Worm (Caenorhabditis elegans) whole organism, L3 larva: ENCODE measurements around the gene F17C11.12.
A peak's percentile ranks its signal among the peaks of the same experiment; 100 is the strongest.

Experiments
- ZK546.5 ChIP-seq: sonication (generic microtip); optimal IDR thresholded peaks from 2 replicates; lab custom pipeline; 2017; ENCODE audit warnings: missing biosample characterization, missing genetic modification characterization
- aly-2 ChIP-seq: fragments of 150-350 bp; optimal IDR thresholded peaks from 2 replicates; lab custom pipeline; 2014; ENCODE audit warnings: missing biosample characterization, missing genetic modification characterization
- ama-1 ChIP-seq: fragments of 150-350 bp; optimal IDR thresholded peaks from 2 replicates; lab custom pipeline; 2018
- ceh-16 ChIP-seq: sonication (generic microtip); optimal IDR thresholded peaks from 2 replicates; lab custom pipeline; 2017; ENCODE audit warnings: missing biosample characterization, missing genetic modification characterization
- ceh-82 ChIP-seq: fragments of 150-350 bp; optimal IDR thresholded peaks from 2 replicates; lab custom pipeline; 2014; ENCODE audit warnings: missing biosample characterization, missing genetic modification characterization
- egl-27 ChIP-seq: sonication (generic microtip); optimal IDR thresholded peaks from 4 replicates; lab custom pipeline; 2017; ENCODE audit warnings: missing biosample characterization, missing genetic modification reagents, missing genetic modification characterization
- egl-5 ChIP-seq: fragments of 150-350 bp; optimal IDR thresholded peaks from 2 replicates; lab custom pipeline; 2017; ENCODE audit warnings: missing biosample characterization, missing genetic modification reagents, missing genetic modification characterization, inconsistent platforms
- elt-2 ChIP-seq: sonication (generic microtip); optimal IDR thresholded peaks from 2 replicates; lab custom pipeline; 2016; ENCODE audit warnings: missing genetic modification reagents, mild to moderate bottlenecking, missing genetic modification characterization, missing compliant biosample characterization
- elt-3 ChIP-seq, 3 experiments: fragments of 150-350 bp in 1 of 3; sonication (generic microtip) in 2 of 3; optimal IDR thresholded peaks; 2 replicates in 2 of 3; 4 replicates in 1 of 3; lab custom pipeline; 2014 to 2017; ENCODE audit warnings: missing biosample characterization in 3 of 3, missing genetic modification characterization in 3 of 3
- eor-1 ChIP-seq, 2 experiments: fragments of 150-350 bp; optimal IDR thresholded peaks; 2 replicates each; lab custom pipeline; 2014 to 2018; ENCODE audit warnings: missing biosample characterization in 2 of 2, missing genetic modification characterization in 2 of 2
- fkh-10 ChIP-seq: sonication (generic microtip); optimal IDR thresholded peaks from 2 replicates; lab custom pipeline; 2017; ENCODE audit warnings: missing biosample characterization, missing genetic modification reagents, missing genetic modification characterization
- fkh-2 ChIP-seq: fragments of 150-350 bp; optimal IDR thresholded peaks from 2 replicates; lab custom pipeline; 2014; ENCODE audit warnings: missing biosample characterization, missing genetic modification reagents, missing genetic modification characterization
- fos-1 ChIP-seq: fragments of 150-350 bp; optimal IDR thresholded peaks from 2 replicates; lab custom pipeline; 2014; ENCODE audit warnings: missing biosample characterization, missing genetic modification characterization
- hmg-11 ChIP-seq: sonication (generic microtip); optimal IDR thresholded peaks from 2 replicates; lab custom pipeline; 2016; ENCODE audit warnings: missing genetic modification characterization, missing compliant biosample characterization
- jun-1 ChIP-seq: fragments of 150-350 bp; optimal IDR thresholded peaks from 2 replicates; lab custom pipeline; 2014; ENCODE audit warnings: missing biosample characterization, missing genetic modification reagents, missing genetic modification characterization
- lsy-12 ChIP-seq: sonication (generic microtip); optimal IDR thresholded peaks from 2 replicates; lab custom pipeline; 2016; ENCODE audit warnings: mild to moderate bottlenecking, missing genetic modification characterization, missing compliant biosample characterization
- mml-1 ChIP-seq: fragments of 150-350 bp; sonication (generic microtip); optimal IDR thresholded peaks from 3 replicates; lab custom pipeline; 2014; ENCODE audit warnings: missing biosample characterization, missing genetic modification characterization
- nfya-1 ChIP-seq: sonication (generic microtip); optimal IDR thresholded peaks from 2 replicates; lab custom pipeline; 2017; ENCODE audit warnings: missing genetic modification characterization, mild to moderate bottlenecking, missing compliant biosample characterization, antibody characterized with exemption, moderate library complexity; ENCODE audit not compliant: insufficient read depth
- nhr-11 ChIP-seq: fragments of 150-350 bp; optimal IDR thresholded peaks from 2 replicates; lab custom pipeline; 2014; ENCODE audit warnings: missing biosample characterization, missing genetic modification characterization
- nhr-23 ChIP-seq: fragments of 150-350 bp; optimal IDR thresholded peaks from 2 replicates; lab custom pipeline; 2014; ENCODE audit warnings: missing biosample characterization, missing genetic modification reagents, missing genetic modification characterization
- nhr-25 ChIP-seq: sonication (generic microtip); optimal IDR thresholded peaks from 2 replicates; lab custom pipeline; 2017; ENCODE audit warnings: missing biosample characterization, missing genetic modification characterization
- nhr-28 ChIP-seq: fragments of 150-350 bp; optimal IDR thresholded peaks from 2 replicates; lab custom pipeline; 2014; ENCODE audit warnings: missing biosample characterization, missing genetic modification characterization
- nhr-43 ChIP-seq: sonication (generic microtip); optimal IDR thresholded peaks from 2 replicates; lab custom pipeline; 2016; ENCODE audit warnings: mild to moderate bottlenecking, missing genetic modification characterization, missing compliant biosample characterization; ENCODE audit not compliant: poor library complexity, severe bottlenecking
- nhr-76 ChIP-seq: fragments of 150-350 bp; sonication (generic microtip); optimal IDR thresholded peaks from 5 replicates; lab custom pipeline; 2014; ENCODE audit warnings: missing biosample characterization, missing genetic modification characterization
- nhr-77 ChIP-seq: fragments of 150-350 bp; optimal IDR thresholded peaks from 2 replicates; lab custom pipeline; 2014; ENCODE audit warnings: missing biosample characterization, missing genetic modification characterization
- pha-4 ChIP-seq: fragments of 150-350 bp; optimal IDR thresholded peaks from 2 replicates; lab custom pipeline; 2014; ENCODE audit warnings: missing biosample characterization, missing genetic modification reagents, missing genetic modification characterization
- pqm-1 ChIP-seq: fragments of 150-350 bp; optimal IDR thresholded peaks from 2 replicates; lab custom pipeline; 2017; ENCODE audit warnings: missing biosample characterization, missing genetic modification characterization, inconsistent platforms
- sea-2 ChIP-seq: fragments of 150-350 bp; sonication (generic microtip); optimal IDR thresholded peaks from 4 replicates; lab custom pipeline; 2014; ENCODE audit warnings: missing biosample characterization, missing genetic modification reagents, missing genetic modification characterization
- unc-39 ChIP-seq: sonication (generic microtip); optimal IDR thresholded peaks from 4 replicates; lab custom pipeline; 2017; ENCODE audit warnings: missing biosample characterization, missing genetic modification characterization

F17C11.12 gene

DNA sequence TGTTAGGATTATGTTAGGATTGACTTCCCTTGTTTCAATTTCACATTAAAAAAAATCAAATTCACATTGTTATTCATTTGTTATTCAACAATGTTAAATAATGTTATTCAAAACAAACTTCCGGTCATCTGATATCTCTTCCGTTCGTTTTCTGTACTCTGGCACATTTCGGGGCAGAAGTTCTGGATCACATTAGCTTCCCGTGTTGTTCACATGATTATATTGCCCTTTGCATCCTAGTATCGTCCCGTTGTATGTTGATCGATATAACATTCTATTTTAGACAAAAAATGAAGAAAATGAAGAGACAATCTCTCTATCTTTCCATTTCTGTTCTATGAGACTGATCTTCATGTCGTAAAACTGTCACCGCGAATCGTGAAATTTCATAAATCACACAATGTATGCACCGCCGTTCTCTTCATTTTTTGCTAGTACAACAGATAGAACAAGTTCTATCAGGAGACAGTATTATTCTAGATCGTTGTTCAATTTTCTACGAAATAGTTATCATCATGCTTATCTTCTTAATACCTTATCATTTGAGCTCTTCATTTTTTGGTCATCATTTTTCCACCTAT lies 3.4 kb upstream of the F17C11.12 start:
- peak; percentile 85 for TF ChIP-seq nhr-43 (tag; lab: Kevin White, UChicago)
- TF ChIP-seq nhr-23 (tag; lab: Kevin White, UChicago), result peak; percentile 36
- peak; percentile 8 for TF ChIP-seq nhr-25 (tag; lab: Kevin White, UChicago)
- no peak for TF ChIP-seq hmg-11
- no peak for TF ChIP-seq nhr-11 (tag; lab: Kevin White, UChicago)
- TF ChIP-seq aly-2, result no peak
- no peak for TF ChIP-seq lsy-12 (tag; lab: Kevin White, UChicago)
- TF ChIP-seq fos-1 (tag; lab: Kevin White, UChicago), result peak; percentile 20

DNA sequence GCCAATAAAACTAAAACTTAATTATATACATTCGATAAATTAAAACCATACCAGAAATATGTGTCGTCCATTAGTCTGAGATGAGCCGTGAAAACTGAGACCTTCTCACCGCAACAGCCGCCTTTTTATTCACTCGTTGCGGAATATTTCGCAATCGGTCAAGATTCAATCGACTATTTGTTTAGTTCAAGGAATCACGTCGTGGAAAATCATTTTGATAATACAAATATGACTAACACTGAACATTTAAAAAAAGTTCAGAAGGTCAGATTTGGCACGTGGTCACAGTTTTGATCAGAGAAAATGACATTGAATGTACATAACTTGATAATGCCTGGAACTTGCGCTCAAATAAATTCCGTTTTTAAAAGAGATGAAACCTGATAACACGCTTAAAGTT lies 2.0 kb upstream of the F17C11.12 start, which contains the start of gene F17C11.11:
TSS of gene F17C11.11 (minus strand) at position 79 of the 400 bp plus-strand sequence.
- TF ChIP-seq nhr-23 (tag; lab: Kevin White, UChicago) (peak; percentile 4), nfya-1 (no peak), pqm-1 (tag; lab: Kevin White, UChicago) (peak; percentile 62), ama-1 (no peak), ZK546.5 (no peak), pha-4 (tag; lab: Kevin White, UChicago) (peak; percentile 6), nhr-76 (tag; lab: Kevin White, UChicago) (no peak), elt-2 (tag; lab: Kevin White, UChicago) (peak; percentile 77)
- TF ChIP-seq, all 47 proteins: peak for 4

DNA sequence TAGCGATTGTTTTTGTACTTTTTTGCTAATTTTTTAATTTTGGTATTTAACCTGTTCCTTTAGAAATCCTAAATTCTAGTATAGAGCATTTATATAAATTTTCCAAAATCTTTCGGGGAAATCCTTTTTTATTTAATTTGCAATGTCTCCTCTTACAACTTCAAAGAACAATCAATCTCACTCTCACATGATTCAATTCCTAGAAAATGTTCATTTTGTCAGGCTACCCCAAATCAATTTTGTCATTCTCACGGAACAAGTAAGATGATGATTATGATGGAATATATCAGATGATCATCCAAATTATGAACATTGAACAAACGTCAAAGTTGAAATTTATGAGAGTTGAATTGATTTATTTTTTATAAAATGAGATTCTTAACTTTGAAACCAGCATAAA lies 574 bp upstream of the F17C11.12 start:
- TF ChIP-seq fkh-10 (peak; percentile 85), fos-1 (tag; lab: Kevin White, UChicago) (no peak), egl-5 (tag; lab: Kevin White, UChicago) (no peak), nhr-43 (tag; lab: Kevin White, UChicago) (peak; percentile 42), nhr-11 (tag; lab: Kevin White, UChicago) (peak; percentile 37), nhr-23 (tag; lab: Kevin White, UChicago) (peak; percentile 58)

DNA sequence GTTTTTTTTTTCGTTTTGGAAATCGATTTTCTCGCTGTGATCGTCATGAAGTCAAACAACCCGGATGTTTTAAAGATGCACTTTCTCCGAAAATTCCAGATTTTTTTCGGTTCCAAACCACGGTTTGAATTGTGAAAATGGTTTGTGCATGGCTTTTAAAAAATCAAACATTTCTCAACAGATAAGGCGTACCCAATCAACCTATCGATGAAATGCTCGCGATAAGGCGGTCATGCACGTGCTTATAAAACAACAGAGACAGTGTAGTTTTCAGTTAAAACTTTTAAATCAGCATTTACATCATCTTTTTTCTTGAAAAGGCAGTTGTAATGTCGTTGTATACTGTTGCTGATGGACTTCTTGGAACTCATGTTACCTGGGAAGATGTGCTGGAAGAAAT lies 4.3 kb downstream of the F17C11.12 start, which contains the start of gene F58B4.5:
TSS of gene F58B4.5 (plus strand) at position 283 of the 400 bp plus-strand sequence.
- TF ChIP-seq jun-1 (no peak), elt-3 (tag; optimal IDR thresholded peaks at IDR 0.05; lab: Kevin White, UChicago) (no peak), ceh-16 (tag; lab: Kevin White, UChicago) (no peak), elt-2 (tag; lab: Kevin White, UChicago) (peak; percentile 94), ceh-82 (tag; lab: Kevin White, UChicago) (no peak), fkh-2 (tag; lab: Kevin White, UChicago) (no peak), mml-1 (tag; lab: Kevin White, UChicago) (no peak), pqm-1 (tag; lab: Kevin White, UChicago) (peak; percentile 29), nhr-11 (tag; lab: Kevin White, UChicago) (no peak), ZK546.5 (no peak), nfya-1 (no peak), egl-27 (tag; lab: Kevin White, UChicago) (no peak)

DNA sequence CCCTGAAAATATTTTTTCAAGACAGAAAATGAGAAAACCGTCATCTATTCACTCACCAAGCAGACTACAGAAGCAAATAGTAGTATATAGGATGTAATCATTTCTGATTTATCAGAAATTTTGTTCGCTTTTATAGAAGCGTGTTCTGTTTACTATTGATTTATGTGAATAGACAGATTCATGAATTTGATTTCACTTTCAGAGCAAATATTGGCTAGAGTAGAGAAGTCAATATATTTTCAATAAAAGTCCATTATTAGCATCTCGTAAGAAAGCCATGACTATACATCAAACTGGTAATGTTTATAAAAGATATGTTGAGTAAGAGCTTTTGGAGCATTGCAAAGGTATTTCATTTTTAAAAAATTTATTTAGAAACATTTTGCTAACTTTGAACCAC lies 5.5 kb downstream of the F17C11.12 start, which contains the start of gene scvp-1:
TSS of gene scvp-1 (minus strand) at position 101 of the 400 bp plus-strand sequence.
- TF ChIP-seq ZK546.5 (no peak), pqm-1 (tag; lab: Kevin White, UChicago) (no peak), elt-2 (tag; lab: Kevin White, UChicago) (no peak), sea-2 (GFP tag; lab: Kevin White, UChicago) (no peak), nhr-11 (tag; lab: Kevin White, UChicago) (no peak), eor-1 (tag; optimal IDR thresholded peaks at IDR 0.05; lab: Kevin White, UChicago) (no peak), unc-39 (tag; lab: Kevin White, UChicago) (no peak)

DNA sequence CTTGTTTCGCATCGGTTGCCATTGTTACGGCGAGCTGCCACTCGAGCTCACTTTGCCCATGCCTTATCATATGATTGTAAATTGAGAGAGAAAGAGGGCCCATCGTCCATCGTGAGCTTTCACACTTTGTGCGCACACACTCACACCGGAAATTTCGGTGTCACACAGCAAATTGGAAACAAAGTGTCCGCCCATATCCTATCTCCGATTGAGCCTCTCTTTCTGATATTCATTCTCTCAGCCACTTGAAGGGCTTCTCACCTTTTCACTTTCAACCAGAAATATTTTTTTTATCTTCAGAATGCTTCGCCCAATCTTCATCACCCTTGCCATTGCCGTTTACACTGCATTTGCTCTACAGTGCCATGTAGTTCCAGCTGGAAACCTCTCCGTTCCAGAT lies 7.2 kb downstream of the F17C11.12 start, which contains the start of gene F58B4.3:
TSS of gene F58B4.3 (plus strand) at position 301 of the 400 bp plus-strand sequence.
- TF ChIP-seq elt-2 (tag; lab: Kevin White, UChicago) (no peak), nhr-23 (tag; lab: Kevin White, UChicago) (no peak), nhr-77 (no peak), nhr-28 (tag; lab: Kevin White, UChicago) (no peak), nhr-76 (tag; lab: Kevin White, UChicago) (no peak)
